Fruit fly (Drosophila melanogaster): ENCODE data around the gene CG42597.
A peak's percentile ranks its signal among the peaks of the same experiment; 100 is the strongest.

CG42597 gene

DNA sequence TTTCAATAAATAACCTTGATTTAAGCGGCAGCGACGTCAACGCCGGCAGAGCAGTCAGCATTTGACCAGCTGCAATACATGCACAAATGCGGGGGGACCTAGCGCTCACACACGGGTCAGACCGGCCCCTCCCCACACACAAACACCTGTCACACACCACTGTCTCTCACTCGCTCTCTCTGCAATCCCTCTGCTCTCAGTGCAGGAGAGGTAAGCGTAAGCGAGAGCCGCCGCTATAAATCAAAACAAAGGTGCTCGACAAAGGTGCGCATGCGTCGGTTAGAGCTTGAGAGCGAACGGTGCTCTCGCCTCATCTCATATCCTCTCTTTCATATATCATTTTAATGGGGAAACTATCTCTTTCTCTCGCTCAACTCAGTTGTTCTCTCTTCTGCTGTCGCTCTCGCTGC, 46.3 kb downstream of the CG42597 start, which contains the start of gene tio (continued):
- TF ChIP-seq mam (GFP tag; optimal IDR thresholded peaks at IDR 0.05) (no peak), CG32767 (GFP tag; IDR thresholded peaks at IDR 0.05) (0 out of 2 replicates have a peak, but pooled peaks have one; percentile 18), btn (GFP tag; optimal IDR thresholded peaks at IDR 0.05) (no peak), crol (GFP tag; IDR thresholded peaks at IDR 0.05) (peak; percentile 79), pita (GFP tag; optimal IDR thresholded peaks at IDR 0.05) (no peak), fd3F (GFP tag; optimal IDR thresholded peaks at IDR 0.05) (no peak), CG12391 (tag; optimal IDR thresholded peaks at IDR 0.05) (no peak), CG4404 (GFP tag; IDR thresholded peaks at IDR 0.05) (no peak), CG18599 (GFP tag; optimal IDR thresholded peaks at IDR 0.05) (no peak), zen (tag; optimal IDR thresholded peaks at IDR 0.05) (no peak), CG7357 (GFP tag; IDR thresholded peaks at IDR 0.05) (no peak), nau (GFP tag; optimal IDR thresholded peaks at IDR 0.05) (peak; percentile 22), HHEX (GFP tag; optimal IDR thresholded peaks at IDR 0.05) (no peak), CG12769 (tag; optimal IDR thresholded peaks at IDR 0.05) (no peak), Lim3 (GFP tag; IDR thresholded peaks at IDR 0.05) (no peak), CrebB (tag; optimal IDR thresholded peaks at IDR 0.05) (no peak), pb (GFP tag; optimal IDR thresholded peaks at IDR 0.05) (peak; percentile 17), ranshi (GFP tag; IDR thresholded peaks at IDR 0.05) (no peak), CG3163 (GFP tag; optimal IDR thresholded peaks at IDR 0.05) (peak; percentile 77), CG13287 (GFP tag; IDR thresholded peaks at IDR 0.05; ENCODE audit: partially characterized antibody) (peak; percentile 66), hth (optimal IDR thresholded peaks at IDR 0.05) (peak; percentile 29), CG30020 (tag; optimal IDR thresholded peaks at IDR 0.05) (no peak), CG4730 (GFP tag; IDR thresholded peaks at IDR 0.05) (no peak), inv (GFP tag; IDR thresholded peaks at IDR 0.05; ENCODE audit: partially characterized antibody) (no peak), vvl (GFP tag; IDR thresholded peaks at IDR 0.05) (peak; percentile 46), HmgZ (tag; optimal IDR thresholded peaks at IDR 0.05) (no peak), sqz (GFP tag; optimal IDR thresholded peaks at IDR 0.05) (no peak), sc (optimal IDR thresholded peaks at IDR 0.05) (no peak), sc (GFP tag; optimal IDR thresholded peaks at IDR 0.05) (no peak), ERR (GFP tag; optimal IDR thresholded peaks at IDR 0.05) (no peak), CG15601 (tag; optimal IDR thresholded peaks at IDR 0.05) (peak; percentile 58), sr (GFP tag; IDR thresholded peaks at IDR 0.05) (peak; percentile 43; the same call in 1 of the 3 replicates), Hand (GFP tag; optimal IDR thresholded peaks at IDR 0.05) (no peak), CG12071 (GFP tag; optimal IDR thresholded peaks at IDR 0.05) (no peak), sd (tag; optimal IDR thresholded peaks at IDR 0.05) (no peak), abd-A (tag; optimal IDR thresholded peaks at IDR 0.05) (peak; percentile 70), Poxn (GFP tag; IDR thresholded peaks at IDR 0.05) (no peak), lmd (GFP tag; IDR thresholded peaks at IDR 0.05) (no peak), CG16779 (GFP tag; IDR thresholded peaks at IDR 0.05) (no peak), slbo (GFP tag; IDR thresholded peaks at IDR 0.05) (no peak), dimm (GFP tag; IDR thresholded peaks at IDR 0.05) (no peak), az2 (GFP tag; optimal IDR thresholded peaks at IDR 0.05) (no peak), ssp (GFP tag; IDR thresholded peaks at IDR 0.05) (no peak), hkb (optimal IDR thresholded peaks at IDR 0.05) (no peak), hkb (GFP tag; IDR thresholded peaks at IDR 0.05) (no peak), CG1603 (tag; optimal IDR thresholded peaks at IDR 0.05) (no peak), cas (GFP tag; IDR thresholded peaks at IDR 0.05) (no peak), mirr (GFP tag; optimal IDR thresholded peaks at IDR 0.05) (no peak), bbx (GFP tag; IDR thresholded peaks at IDR 0.05; ENCODE audit: partially characterized antibody) (no peak), Fer1 (GFP tag; optimal IDR thresholded peaks at IDR 0.05) (no peak), Oaz (GFP tag; IDR thresholded peaks at IDR 0.05) (no peak), hb (GFP tag; IDR thresholded peaks at IDR 0.05; ENCODE audit: partially characterized antibody) (no peak), Asciz (GFP tag; optimal IDR thresholded peaks at IDR 0.05) (no peak)
